Worm (Caenorhabditis elegans): Measurements from ENCODE around the gene sre-46.
A peak's percentile ranks its signal among the peaks of the same experiment; 100 is the strongest.

The sre-46 gene

DNA sequence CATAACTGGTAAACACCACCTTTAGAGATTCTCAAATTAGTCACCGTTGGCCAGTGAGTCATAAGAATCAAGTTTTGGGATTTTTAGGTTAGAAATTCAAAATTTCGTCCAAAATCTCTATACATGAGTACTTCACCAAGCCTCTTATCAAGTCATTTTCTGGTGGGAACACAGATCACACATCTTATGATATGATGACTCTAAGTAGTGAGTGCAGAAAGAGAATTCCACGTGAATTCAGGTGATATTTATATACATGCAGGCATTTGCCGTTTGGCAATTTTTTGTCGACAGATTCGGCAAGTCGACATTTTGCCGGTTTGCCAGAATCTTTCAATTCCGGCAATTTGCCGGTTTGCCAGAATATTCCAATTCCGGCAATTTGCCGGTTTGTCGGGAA is 49.1 kb downstream of the sre-46 start (continued):
- no peak for TF ChIP-seq lir-3 (tag; optimal IDR thresholded peaks at IDR 0.05; ENCODE audit: poor library complexity)

DNA sequence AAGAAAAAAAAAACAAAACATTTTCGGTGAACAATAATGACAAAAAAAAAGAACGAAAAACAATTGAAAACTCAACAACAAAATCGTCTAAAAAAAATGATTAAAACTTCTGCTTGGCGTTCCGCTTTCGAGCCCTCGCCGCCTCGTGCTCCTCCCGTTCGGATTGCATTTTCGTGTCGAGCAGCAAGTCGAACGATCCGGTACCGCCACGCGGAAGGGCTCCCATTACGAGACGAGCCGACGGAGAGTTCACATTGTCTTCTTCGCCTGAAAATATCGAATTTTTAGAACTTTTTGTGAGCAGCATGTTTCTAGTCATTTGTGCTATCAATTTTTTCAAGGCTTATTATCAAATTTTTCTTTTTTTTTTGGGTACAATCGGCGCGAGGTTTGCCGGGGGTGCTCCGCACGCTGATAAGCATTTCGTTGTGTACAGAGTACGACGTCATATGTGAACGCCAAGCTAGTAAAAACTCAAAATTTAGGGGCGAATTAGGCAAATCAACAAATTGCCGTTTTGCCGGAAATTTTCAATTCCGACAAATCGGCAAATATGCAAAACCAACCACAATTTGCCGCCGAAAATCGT is 50.3 kb downstream of the sre-46 start:
- TF ChIP-seq C16A3.4 (tag; optimal IDR thresholded peaks at IDR 0.05) (no peak), pqm-1 (tag; optimal IDR thresholded peaks at IDR 0.05) (peak; percentile 54), elt-2 (tag; optimal IDR thresholded peaks at IDR 0.05) (peak; percentile 51), zip-4 (GFP tag; optimal IDR thresholded peaks at IDR 0.05) (no peak), mab-9 (GFP tag; IDR thresholded peaks at IDR 0.05) (no peak)

DNA sequence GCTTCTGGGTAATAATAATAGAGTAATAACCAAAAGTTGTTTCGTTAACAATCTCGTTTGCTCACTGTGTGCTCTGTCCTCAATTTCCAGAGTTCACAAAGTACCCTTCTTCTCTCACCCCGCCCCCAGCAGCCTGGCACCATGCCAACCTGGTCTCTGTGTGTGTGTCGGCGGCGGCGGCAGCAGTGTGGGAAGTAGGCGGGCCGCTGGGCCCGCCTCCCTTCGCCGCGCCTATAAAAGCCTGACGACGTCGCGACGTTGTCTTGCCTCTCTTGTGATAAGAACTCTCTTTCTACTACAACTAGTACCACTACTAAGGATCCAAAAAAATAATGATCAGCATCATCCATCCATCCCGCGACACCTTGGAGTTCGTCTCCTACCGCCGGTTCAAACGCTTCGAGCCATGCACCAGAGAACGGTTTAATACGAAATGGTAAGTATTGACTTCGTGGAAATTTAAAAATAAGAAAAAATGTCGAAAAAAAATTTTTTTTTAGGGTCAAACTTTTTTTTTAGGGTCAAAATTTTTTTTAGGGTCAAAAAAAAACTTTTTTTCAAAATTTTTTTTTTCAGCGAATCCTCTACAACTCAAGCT is 52.2 kb downstream of the sre-46 start, which contains the start of gene C31C9.7:
C31C9.7 (plus strand) TSS at position 261 of the 598 bp plus-strand sequence.
- no peak for TF ChIP-seq mdl-1 (tag; optimal IDR thresholded peaks at IDR 0.05)
- TF ChIP-seq nhr-12 (tag; optimal IDR thresholded peaks at IDR 0.05) = no peak
- no peak for TF ChIP-seq aly-2 (tag; optimal IDR thresholded peaks at IDR 0.05)
- TF ChIP-seq nhr-47 (tag; optimal IDR thresholded peaks at IDR 0.05) = peak; percentile 8
- no peak for TF ChIP-seq unc-98 (GFP tag; IDR thresholded peaks at IDR 0.05)
- peak in 1 of 2 experiments; percentile 19 for TF ChIP-seq lin-35 (GFP tag; optimal IDR thresholded peaks at IDR 0.05)
- no peak for TF ChIP-seq C16A3.4 (tag; optimal IDR thresholded peaks at IDR 0.05)
- no peak for TF ChIP-seq egl-27 (tag; optimal IDR thresholded peaks at IDR 0.05)
- TF ChIP-seq swsn-7 (tag; optimal IDR thresholded peaks at IDR 0.05) = no peak
- TF ChIP-seq Y116A8C.19 (tag; optimal IDR thresholded peaks at IDR 0.05; ENCODE audit: borderline replicate concordance) = no peak
- no peak for TF ChIP-seq snpc-4 (tag; optimal IDR thresholded peaks at IDR 0.05)
- TF ChIP-seq nhr-77 (tag; optimal IDR thresholded peaks at IDR 0.05) = no peak
- no peak for TF ChIP-seq nhr-11 (tag; optimal IDR thresholded peaks at IDR 0.05)
- TF ChIP-seq alr-1 (tag; optimal IDR thresholded peaks at IDR 0.05; ENCODE audit: borderline replicate concordance) = no peak
- TF ChIP-seq efl-3 (GFP tag; optimal IDR thresholded peaks at IDR 0.05) = no peak
- TF ChIP-seq ztf-4 (tag; optimal IDR thresholded peaks at IDR 0.05) = no peak
- TF ChIP-seq fkh-10 (GFP tag; optimal IDR thresholded peaks at IDR 0.05) = no peak
- TF ChIP-seq ets-5 (GFP tag; IDR thresholded peaks at IDR 0.05) = no peak
- no peak for TF ChIP-seq fkh-4 (tag; optimal IDR thresholded peaks at IDR 0.05; ENCODE audit: borderline replicate concordance)
- no peak for TF ChIP-seq nhr-84 (tag; optimal IDR thresholded peaks at IDR 0.05)
- TF ChIP-seq F16B12.6 (tag; optimal IDR thresholded peaks at IDR 0.05) = no peak
- TF ChIP-seq lir-3 (tag; optimal IDR thresholded peaks at IDR 0.05; ENCODE audit: poor library complexity) = no peak
- peak; percentile 19 for TF ChIP-seq snu-23 (GFP tag; optimal IDR thresholded peaks at IDR 0.05)
- peak; percentile 78 for TF ChIP-seq ama-1 (optimal IDR thresholded peaks at IDR 0.05)
- peak; percentile 55 for TF ChIP-seq nhr-85 (tag)
- no peak for TF ChIP-seq rnt-1 (tag; optimal IDR thresholded peaks at IDR 0.05)
- TF ChIP-seq C34B4.2 (tag; optimal IDR thresholded peaks at IDR 0.05) = no peak
- TF ChIP-seq tbx-2 (tag; optimal IDR thresholded peaks at IDR 0.05) = peak; percentile 20
- TF ChIP-seq pax-3 (tag; optimal IDR thresholded peaks at IDR 0.05) = no peak
- TF ChIP-seq nhr-28 (tag; optimal IDR thresholded peaks at IDR 0.05) = no peak
- TF ChIP-seq blmp-1 (tag; optimal IDR thresholded peaks at IDR 0.05) = no peak
- no peak for TF ChIP-seq hlh-4 (tag; optimal IDR thresholded peaks at IDR 0.05)
- TF ChIP-seq mep-1 (tag; optimal IDR thresholded peaks at IDR 0.05) = no peak
- no peak for TF ChIP-seq elt-3 (tag; optimal IDR thresholded peaks at IDR 0.05)
- TF ChIP-seq sox-4 (tag; optimal IDR thresholded peaks at IDR 0.05) = no peak
- TF ChIP-seq vab-15 (tag; optimal IDR thresholded peaks at IDR 0.05) = no peak
- peak; percentile 30 for TF ChIP-seq nhr-20 (tag; optimal IDR thresholded peaks at IDR 0.05)
- TF ChIP-seq hlh-17 (GFP tag; optimal IDR thresholded peaks at IDR 0.05; ENCODE audit: borderline replicate concordance) = no peak
- no peak for TF ChIP-seq pqm-1 (tag; optimal IDR thresholded peaks at IDR 0.05)
- peak; percentile 25 for TF ChIP-seq nhr-19 (GFP tag; conservative IDR thresholded peaks at IDR 0.05)
- TF ChIP-seq tlp-1 (tag; optimal IDR thresholded peaks at IDR 0.05) = no peak
- TF ChIP-seq nhr-71 (tag; optimal IDR thresholded peaks at IDR 0.05) = peak; percentile 36
- TF ChIP-seq ceh-63 (GFP tag; optimal IDR thresholded peaks at IDR 0.05) = no peak
- TF ChIP-seq unc-62 (GFP tag; optimal IDR thresholded peaks at IDR 0.05) = no peak
- TF ChIP-seq hpl-2 (GFP tag; optimal IDR thresholded peaks at IDR 0.05) = no peak

Measured in whole organism, L1 larva.